Fruit fly (Drosophila melanogaster) whole organism: Measurements from ENCODE around the gene CG9691.

Source experiments
- CG8478 ChIP-seq: fragments of >200 bp; optimal IDR thresholded peaks from 2 replicates; lab custom pipeline; 2018; ENCODE audit warnings: inconsistent platforms
- Dll ChIP-seq: fragments of >200 bp; optimal IDR thresholded peaks from 2 replicates; lab custom pipeline; 2017
- EcR ChIP-seq, 2 experiments: fragments of >200 bp; optimal IDR thresholded peaks; 2 replicates each; lab custom pipeline; 2017; ENCODE audit warnings: missing biosample characterization in 2 of 2, missing genetic modification characterization in 2 of 2, missing genetic modification reagents in 2 of 2
- pan ChIP-seq: fragments of >200 bp; optimal IDR thresholded peaks from 2 replicates; lab custom pipeline; 2017
- psq ChIP-seq: fragments of >200 bp; optimal IDR thresholded peaks from 2 replicates; lab custom pipeline; 2017
- usp ChIP-seq: fragments of >200 bp; optimal IDR thresholded peaks from 2 replicates; lab custom pipeline; 2017; ENCODE audit warnings: missing biosample characterization, missing genetic modification characterization, mixed read lengths

- TF ChIP-seq usp (GFP tag; lab: Kevin White, UChicago) (no peak), psq (lab: Kevin White, UChicago) (no peak), Dll (no peak), CG8478 (lab: Kevin White, UChicago) (no peak), EcR (GFP tag; optimal IDR thresholded peaks at IDR 0.05; lab: Kevin White, UChicago) (no peak), pan (lab: Kevin White, UChicago) (no peak)
Measured at dm6 chrX:9930882-9931281, 46.6 kb downstream of the CG9691 start, which contains the start of gene Idgf4.
